Worm (Caenorhabditis elegans): ENCODE data around the gene Y19D2B.2.
"Not testable (repeated sequence)": the region's sequence is repeated elsewhere in the genome, so short reads cannot be mapped to it uniquely, and the experiment has no call there.

Gene Y19D2B.2

ce11 chrII:10932305-10932704 lies 8.3 kb downstream of the Y19D2B.2 start:
- TF ChIP-seq mep-1 (tag; optimal IDR thresholded peaks at IDR 0.05): no peak
- no peak for TF ChIP-seq elt-1 (tag; optimal IDR thresholded peaks at IDR 0.05; ENCODE audit: borderline replicate concordance, insufficient read depth)
- TF ChIP-seq elt-3 (tag; optimal IDR thresholded peaks at IDR 0.05): no peak
- no peak for TF ChIP-seq drap-1 (GFP tag; optimal IDR thresholded peaks at IDR 0.05)
- no peak for TF ChIP-seq ceh-83 (GFP tag; optimal IDR thresholded peaks at IDR 0.05)
- TF ChIP-seq mab-5 (tag; optimal IDR thresholded peaks at IDR 0.05): no peak
- no peak for TF ChIP-seq blmp-1 (tag; optimal IDR thresholded peaks at IDR 0.05)
- TF ChIP-seq lin-13 (tag; optimal IDR thresholded peaks at IDR 0.05): no peak
- TF ChIP-seq nhr-237 (tag; optimal IDR thresholded peaks at IDR 0.05): no peak
- TF ChIP-seq ceh-43 (GFP tag; optimal IDR thresholded peaks at IDR 0.05): no peak
- no peak for TF ChIP-seq snpc-4 (tag; optimal IDR thresholded peaks at IDR 0.05)
- TF ChIP-seq unc-120 (tag; optimal IDR thresholded peaks at IDR 0.05; ENCODE audit: poor library complexity, severe bottlenecking): no peak
- no peak for TF ChIP-seq bed-3 (GFP tag; optimal IDR thresholded peaks at IDR 0.05)
- TF ChIP-seq mls-2 (tag; optimal IDR thresholded peaks at IDR 0.05): no peak
- no peak for TF ChIP-seq unc-39 (tag; optimal IDR thresholded peaks at IDR 0.05)

ce11 chrII:10933948-10934722 lies 10.1 kb downstream of the Y19D2B.2 start:
- TF ChIP-seq nhr-237 (tag; optimal IDR thresholded peaks at IDR 0.05): no peak

DNA sequence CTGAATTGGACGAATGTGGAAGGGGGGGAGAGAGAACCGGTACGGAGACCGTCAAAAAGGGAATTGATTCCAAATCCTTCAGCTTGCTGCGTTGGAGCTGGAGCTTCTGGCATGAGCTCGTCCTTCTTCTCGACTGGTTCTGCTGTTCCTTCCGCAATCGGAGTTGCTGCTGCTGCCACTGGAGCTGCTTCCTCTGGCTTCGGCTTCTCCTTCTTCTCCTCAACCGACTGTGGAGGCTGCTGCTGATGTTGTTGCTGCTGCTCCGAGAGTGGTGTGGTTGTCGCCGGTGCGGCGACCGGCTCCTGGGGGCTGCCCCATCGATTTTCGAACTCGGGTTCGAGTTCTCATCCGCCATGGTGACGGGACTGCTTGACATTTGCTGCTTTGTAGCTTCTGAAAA lies 10.7 kb downstream of the Y19D2B.2 start, which contains the start of gene R03D7.2:
Gene R03D7.2 (minus strand): TSS at position 399 of the 400 bp plus-strand sequence.
- TF ChIP-seq ztf-11 (tag; optimal IDR thresholded peaks at IDR 0.05) (no peak), pha-4 (tag; optimal IDR thresholded peaks at IDR 0.05) (no peak), drap-1 (GFP tag; optimal IDR thresholded peaks at IDR 0.05) (no peak)

- TF ChIP-seq ces-1 (GFP tag; optimal IDR thresholded peaks at IDR 0.05): no peak
- TF ChIP-seq mls-2 (tag; optimal IDR thresholded peaks at IDR 0.05): no peak
- TF ChIP-seq lin-32 (GFP tag; optimal IDR thresholded peaks at IDR 0.05): no peak
- no peak for TF ChIP-seq ceh-83 (GFP tag; optimal IDR thresholded peaks at IDR 0.05)
- TF ChIP-seq elt-3 (tag; optimal IDR thresholded peaks at IDR 0.05): no peak
- TF ChIP-seq flh-1 (GFP tag; optimal IDR thresholded peaks at IDR 0.05): no peak
- TF ChIP-seq M03D4.4 (tag; optimal IDR thresholded peaks at IDR 0.05): no peak
- no peak for TF ChIP-seq snpc-4 (tag; optimal IDR thresholded peaks at IDR 0.05)
- no peak for TF ChIP-seq pha-4 (tag; optimal IDR thresholded peaks at IDR 0.05)
- no peak for TF ChIP-seq sem-2 (GFP tag; optimal IDR thresholded peaks at IDR 0.05)
- no peak for TF ChIP-seq nhr-2 (tag; optimal IDR thresholded peaks at IDR 0.05)
- no peak for TF ChIP-seq lsy-2 (tag; optimal IDR thresholded peaks at IDR 0.05)
- TF ChIP-seq mep-1 (tag; optimal IDR thresholded peaks at IDR 0.05): no peak
- no peak for TF ChIP-seq mab-5 (tag; optimal IDR thresholded peaks at IDR 0.05)
- TF ChIP-seq tbx-8 (GFP tag; optimal IDR thresholded peaks at IDR 0.05): no peak
- no peak for TF ChIP-seq cnd-1 (tag; optimal IDR thresholded peaks at IDR 0.05)
- TF ChIP-seq ham-2 (GFP tag; optimal IDR thresholded peaks at IDR 0.05): no peak
- TF ChIP-seq elt-1 (tag; optimal IDR thresholded peaks at IDR 0.05; ENCODE audit: borderline replicate concordance, insufficient read depth): no peak
Measured at ce11 chrII:10935336-10935735, 11.3 kb downstream of the Y19D2B.2 start.

DNA sequence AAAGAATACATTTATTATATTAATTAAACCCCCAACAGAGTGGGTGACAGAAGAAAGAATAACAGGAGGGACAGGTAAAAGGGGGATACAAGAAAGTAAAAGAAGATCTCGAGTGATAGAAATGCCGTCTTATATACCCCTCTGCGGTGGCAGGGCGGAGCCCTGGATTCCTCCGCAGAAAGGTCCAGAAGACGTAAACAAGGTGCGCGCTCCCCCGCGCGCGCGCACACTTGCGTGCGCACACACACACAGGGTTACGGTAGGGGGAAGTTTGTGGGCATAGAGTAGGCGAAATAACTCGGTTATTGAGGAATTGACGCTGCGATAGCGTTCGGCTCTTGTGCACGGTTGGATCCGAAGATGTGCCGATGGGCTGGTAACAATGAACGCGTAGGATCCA lies 17.9 kb downstream of the Y19D2B.2 start, which contains the start of gene R03D7.15:
Gene R03D7.15 (plus strand): TSS at position 299 of the 400 bp plus-strand sequence.
- not testable (repeated sequence) for TF ChIP-seq mep-1, unc-39, mls-2 (tag; optimal IDR thresholded peaks at IDR 0.05)

DNA sequence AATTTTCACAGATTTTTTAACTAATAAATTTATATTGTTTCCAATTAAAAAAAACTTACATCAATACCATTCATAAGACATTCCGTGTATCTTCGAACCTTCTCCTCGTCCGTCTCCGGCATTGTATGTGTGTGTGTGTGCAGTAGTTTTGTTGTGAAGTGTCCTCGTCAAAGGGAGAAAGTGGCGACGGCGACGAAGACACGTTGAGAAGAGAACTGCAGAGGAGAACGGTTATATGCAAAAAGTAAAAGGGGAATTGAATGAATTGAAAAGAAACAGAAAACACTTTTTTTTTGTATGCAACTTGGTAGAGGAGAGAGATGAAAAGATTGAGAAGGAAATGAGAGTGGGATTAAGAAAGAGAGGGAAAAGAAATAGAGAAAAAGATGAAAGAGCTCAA lies 21.4 kb downstream of the Y19D2B.2 start:
- no peak for TF ChIP-seq unc-120 (tag; optimal IDR thresholded peaks at IDR 0.05; ENCODE audit: poor library complexity, severe bottlenecking)

Measured in whole organism, mixed stage, embryonic.